Worm (Caenorhabditis elegans): ENCODE results near the gene F41E7.9.

DNA sequence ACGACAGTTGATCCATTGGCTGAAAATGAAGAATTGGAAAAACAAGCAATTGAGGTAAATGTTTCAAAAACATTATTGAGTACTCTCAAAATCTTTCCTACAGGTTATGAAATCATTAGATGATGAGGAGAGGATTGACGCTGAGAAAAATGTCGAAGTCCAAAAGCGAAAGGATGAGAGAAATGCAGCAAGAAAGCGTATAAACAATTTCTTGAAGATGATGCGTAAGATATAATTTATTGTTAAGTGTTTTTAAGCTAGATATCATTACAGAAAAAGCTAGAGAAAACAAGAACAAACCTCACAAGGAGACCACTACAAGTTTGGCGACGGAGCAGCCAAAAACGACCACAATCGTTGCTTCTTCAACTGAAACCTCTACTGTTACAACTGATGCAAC, 3.8 kb upstream of the F41E7.9 start:
- TF ChIP-seq ceh-82 (tag; optimal IDR thresholded peaks at IDR 0.05): no peak
- TF ChIP-seq T20F7.1 (GFP tag; optimal IDR thresholded peaks at IDR 0.05): no peak
- no peak for TF ChIP-seq ama-1 (optimal IDR thresholded peaks at IDR 0.05)
- no peak for TF ChIP-seq nhr-237 (tag; optimal IDR thresholded peaks at IDR 0.05)
- TF ChIP-seq fos-1 (tag; optimal IDR thresholded peaks at IDR 0.05): no peak
- TF ChIP-seq mxl-3 (GFP tag; optimal IDR thresholded peaks at IDR 0.05): no peak
- TF ChIP-seq unc-39 (tag; optimal IDR thresholded peaks at IDR 0.05): no peak
- TF ChIP-seq egl-27 (tag; optimal IDR thresholded peaks at IDR 0.05): no peak
- TF ChIP-seq lin-13 (GFP tag; optimal IDR thresholded peaks at IDR 0.05): no peak
- no peak for TF ChIP-seq jun-1 (tag; optimal IDR thresholded peaks at IDR 0.05)
- TF ChIP-seq lin-29 (GFP tag; IDR thresholded peaks at IDR 0.05): no peak
- no peak for TF ChIP-seq ZK546.5 (tag; optimal IDR thresholded peaks at IDR 0.05)
- TF ChIP-seq snpc-1.2 (GFP tag; IDR thresholded peaks at IDR 0.05): no peak
- no peak for TF ChIP-seq skn-1 (tag; optimal IDR thresholded peaks at IDR 0.05)
